Worm (Caenorhabditis elegans) whole organism, young adult: Measurements from ENCODE around the gene srd-34.

Source experiments
- B0035.1 ChIP-seq: sonication (generic microtip); optimal IDR thresholded peaks from 2 replicates; lab custom pipeline; 2016; ENCODE audit warnings: missing genetic modification characterization, mild to moderate bottlenecking, missing compliant biosample characterization, missing genotype, missing genetic modification reagents
- F33H1.4 ChIP-seq: fragments of 200-800 bp; sonication (Bioruptor generic); IDR thresholded peaks from 2 replicates; pipeline ENCODE4 v1.3.6; 2022; ENCODE audit warnings: missing genetic modification reagents, missing genetic modification characterization, missing compliant biosample characterization
- F37B4.10 ChIP-seq: fragments of 200-800 bp; sonication (Bioruptor generic); IDR thresholded peaks from 2 replicates; pipeline ENCODE4 v1.3.6; 2022; ENCODE audit warnings: missing genetic modification characterization, missing compliant biosample characterization
- F39B2.1 ChIP-seq: fragments of 200-800 bp; sonication (Bioruptor generic); IDR thresholded peaks from 2 replicates; pipeline ENCODE4 v1.3.6; 2022; ENCODE audit warnings: missing genetic modification reagents, missing genetic modification characterization, missing compliant biosample characterization
- F57A8.1 ChIP-seq: fragments of 200-800 bp; sonication (Bioruptor generic); optimal IDR thresholded peaks from 2 replicates; lab custom pipeline; 2018; ENCODE audit warnings: mild to moderate bottlenecking, missing genetic modification characterization, moderate library complexity, missing compliant biosample characterization
- Y56A3A.18 ChIP-seq: fragments of 200-800 bp; sonication (Bioruptor generic); IDR thresholded peaks from 2 replicates; pipeline ENCODE4 v1.3.6; 2022; ENCODE audit warnings: missing genetic modification reagents, missing genetic modification characterization, missing compliant biosample characterization
- attf-3 ChIP-seq: fragments of 200-800 bp; sonication (Bioruptor generic); conservative IDR thresholded peaks from 2 replicates; pipeline ENCODE4 v1.3.6; 2022; ENCODE audit warnings: missing genetic modification reagents, missing genetic modification characterization, missing compliant biosample characterization
- dox-1 ChIP-seq: fragments of 200-800 bp; sonication (Bioruptor generic); IDR thresholded peaks from 2 replicates; pipeline ENCODE4 v1.3.6; 2022; ENCODE audit warnings: missing genetic modification reagents, missing genetic modification characterization, missing compliant biosample characterization
- efl-1 ChIP-seq: fragments of 150-350 bp; optimal IDR thresholded peaks from 2 replicates; lab custom pipeline; 2014; ENCODE audit warnings: missing biosample characterization, missing genetic modification reagents, missing genetic modification characterization
- ets-4 ChIP-seq: fragments of 200-800 bp; sonication (Bioruptor generic); optimal IDR thresholded peaks from 2 replicates; lab custom pipeline; 2018; ENCODE audit warnings: mild to moderate bottlenecking, missing genetic modification characterization, missing compliant biosample characterization
- gei-17 ChIP-seq: fragments of 200-800 bp; sonication (Bioruptor generic); optimal IDR thresholded peaks from 2 replicates; lab custom pipeline; 2018; ENCODE audit warnings: mild to moderate bottlenecking, missing genetic modification characterization, missing compliant biosample characterization
- hmg-20 ChIP-seq: fragments of 200-800 bp; sonication (Bioruptor generic); IDR thresholded peaks from 2 replicates; pipeline ENCODE4 v1.3.6; 2022; ENCODE audit warnings: missing genetic modification reagents, missing genetic modification characterization, missing compliant biosample characterization
- hsf-1 ChIP-seq: fragments of 200-800 bp; sonication (Bioruptor generic); IDR thresholded peaks from 2 replicates; pipeline ENCODE4 v1.3.6; 2022; ENCODE audit warnings: missing genetic modification reagents, missing genetic modification characterization, missing compliant biosample characterization
- lin-26 ChIP-seq: fragments of 200-800 bp; sonication (Bioruptor generic); IDR thresholded peaks from 2 replicates; pipeline ENCODE4 v1.3.6; 2022; ENCODE audit warnings: missing genetic modification reagents, missing genetic modification characterization, missing compliant biosample characterization
- lin-54 ChIP-seq: fragments of 200-800 bp; sonication (Bioruptor generic); optimal IDR thresholded peaks from 2 replicates; lab custom pipeline; 2018; ENCODE audit warnings: mild to moderate bottlenecking, missing genetic modification characterization, missing compliant biosample characterization
- lir-1 ChIP-seq: fragments of 200-800 bp; sonication (Bioruptor generic); conservative IDR thresholded peaks from 2 replicates; pipeline ENCODE4 v1.3.6; 2022; ENCODE audit warnings: missing genetic modification reagents, missing genetic modification characterization, missing compliant biosample characterization
- lsl-1 ChIP-seq: fragments of 200-800 bp; sonication (Bioruptor generic); optimal IDR thresholded peaks from 2 replicates; lab custom pipeline; 2018; ENCODE audit warnings: mild to moderate bottlenecking, missing genetic modification characterization, moderate library complexity, missing compliant biosample characterization
- madf-3 ChIP-seq: fragments of 200-800 bp; sonication (Bioruptor generic); IDR thresholded peaks from 2 replicates; pipeline ENCODE4 v1.3.6; 2022; ENCODE audit warnings: missing genetic modification reagents, missing genetic modification characterization, missing compliant biosample characterization
- madf-6 ChIP-seq: fragments of 200-800 bp; sonication (Bioruptor generic); IDR thresholded peaks from 2 replicates; pipeline ENCODE4 v1.3.6; 2022; ENCODE audit warnings: missing genetic modification reagents, missing genetic modification characterization, missing compliant biosample characterization
- nfya-1 ChIP-seq: sonication (generic microtip); optimal IDR thresholded peaks from 2 replicates; lab custom pipeline; 2017; ENCODE audit warnings: antibody characterized with exemption, missing compliant biosample characterization, missing genetic modification characterization, borderline replicate concordance; ENCODE audit not compliant: insufficient read depth
- nfyb-1 ChIP-seq: fragments of 200-800 bp; sonication (Bioruptor generic); IDR thresholded peaks from 2 replicates; pipeline ENCODE4 v1.3.6; 2022; ENCODE audit warnings: missing genetic modification reagents, missing genetic modification characterization, missing compliant biosample characterization
- nhr-120 ChIP-seq: fragments of 200-800 bp; sonication (Bioruptor generic); IDR thresholded peaks from 2 replicates; pipeline ENCODE4 v1.3.6; 2022; ENCODE audit warnings: missing genetic modification characterization, missing compliant biosample characterization
- nhr-80 ChIP-seq: sonication (generic microtip); optimal IDR thresholded peaks from 2 replicates; lab custom pipeline; 2016; ENCODE audit warnings: missing genetic modification characterization, missing compliant biosample characterization
- pha-4 ChIP-seq: fragments of 150-350 bp; sonication (generic microtip); optimal IDR thresholded peaks from 2 replicates; lab custom pipeline; 2014; ENCODE audit warnings: missing biosample characterization, missing genetic modification reagents, missing genetic modification characterization
- snpc-1.3 ChIP-seq: sonication (generic microtip); optimal IDR thresholded peaks from 2 replicates; lab custom pipeline; 2017; ENCODE audit warnings: missing genetic modification characterization, mild to moderate bottlenecking, missing compliant biosample characterization, antibody characterized with exemption, moderate library complexity, missing genotype, missing genetic modification reagents; ENCODE audit not compliant: insufficient read depth
- snpc-3.4 ChIP-seq: sonication (generic microtip); optimal IDR thresholded peaks from 2 replicates; lab custom pipeline; 2017; ENCODE audit warnings: missing genetic modification characterization, mild to moderate bottlenecking, missing compliant biosample characterization, antibody characterized with exemption, moderate library complexity, missing genotype, missing genetic modification reagents
- sptf-2 ChIP-seq: fragments of 200-800 bp; sonication (Bioruptor generic); optimal IDR thresholded peaks from 2 replicates; lab custom pipeline; 2018; ENCODE audit warnings: mild to moderate bottlenecking, missing genetic modification characterization, missing compliant biosample characterization
- tbx-9 ChIP-seq: sonication (generic microtip); optimal IDR thresholded peaks from 2 replicates; lab custom pipeline; 2016; ENCODE audit warnings: borderline replicate concordance, missing genetic modification characterization, inconsistent platforms, missing compliant biosample characterization
- unc-62 ChIP-seq: fragments of 150-350 bp; optimal IDR thresholded peaks from 2 replicates; lab custom pipeline; 2014; ENCODE audit warnings: missing biosample characterization, missing genetic modification reagents, missing genetic modification characterization
- xnd-1 ChIP-seq: sonication (generic microtip); optimal IDR thresholded peaks from 2 replicates; lab custom pipeline; 2016; ENCODE audit warnings: missing genotype, missing genetic modification reagents, missing genetic modification characterization, missing compliant biosample characterization
- ztf-22 ChIP-seq: fragments of 200-800 bp; sonication (Bioruptor generic); optimal IDR thresholded peaks from 2 replicates; lab custom pipeline; 2018; ENCODE audit warnings: mild to moderate bottlenecking, missing genetic modification characterization, moderate library complexity, missing compliant biosample characterization

srd-34 gene

ce11 chrV:10548981-10549380 is at the start of gene srd-34:
TSS of gene srd-34 (minus strand) at chrV:10549081.
- TF ChIP-seq B0035.1 (tag; lab: Kevin White, UChicago) (no peak), F57A8.1 (GFP tag; lab: Kevin White, UChicago) (no peak), madf-3 (GFP tag; lab: Robert Waterston, UW) (no peak), snpc-1.3 (no peak), Y56A3A.18 (GFP tag; lab: Robert Waterston, UW) (no peak), hsf-1 (GFP tag; lab: Robert Waterston, UW) (no peak)

- TF ChIP-seq efl-1 (GFP tag; lab: Kevin White, UChicago), result peak; percentile 55
- TF ChIP-seq lin-26 (GFP tag; lab: Robert Waterston, UW), result no peak
- peak; percentile 10 for TF ChIP-seq xnd-1 (tag; lab: Kevin White, UChicago)
- TF ChIP-seq F57A8.1 (GFP tag; lab: Kevin White, UChicago), result no peak
- peak; percentile 60; the same call in 1 of the 2 replicates for TF ChIP-seq madf-6 (GFP tag; lab: Robert Waterston, UW)
- TF ChIP-seq F33H1.4 (GFP tag; lab: Robert Waterston, UW), result no peak
- peak; percentile 45 for TF ChIP-seq lsl-1 (GFP tag; lab: Kevin White, UChicago)
- TF ChIP-seq gei-17 (GFP tag; lab: Kevin White, UChicago), result no peak
- TF ChIP-seq dox-1, result no peak
- no peak for TF ChIP-seq lin-54 (GFP tag; lab: Kevin White, UChicago)
- TF ChIP-seq ztf-22 (GFP tag; lab: Kevin White, UChicago), result no peak
Observed at ce11 chrV:10597234-10597633, 48.4 kb upstream of the srd-34 start, which contains the start of gene T21C9.13. TSS of gene T21C9.13 (plus strand) at chrV:10597266.

- TF ChIP-seq lir-1 (GFP tag; lab: Robert Waterston, UW), result no peak
Observed at ce11 chrV:10594810-10595209, 45.9 kb upstream of the srd-34 start, which contains the start of gene T21C9.11. TSS of gene T21C9.11 (minus strand) at chrV:10594910.

ce11 chrV:10592479-10592878 is 43.6 kb upstream of the srd-34 start, which contains the start of gene T21C9.9:
TSS of gene T21C9.9 (minus strand) at chrV:10592579.
- 0 out of 2 replicates have a peak, but pooled peaks have one; percentile 13 for TF ChIP-seq F37B4.10 (GFP tag; lab: Robert Waterston, UW)
- TF ChIP-seq ets-4 (GFP tag; lab: Kevin White, UChicago), result no peak
- TF ChIP-seq, all 124 proteins: peak for 1

- no peak for TF ChIP-seq nfya-1 (tag; lab: Kevin White, UChicago)
- TF ChIP-seq nhr-80 (tag; lab: Kevin White, UChicago), result peak; percentile 50
- TF ChIP-seq snpc-1.3, result no peak
- TF ChIP-seq snpc-3.4 (tag; lab: Kevin White, UChicago), result no peak
- TF ChIP-seq unc-62 (GFP tag; lab: Kevin White, UChicago), result peak; percentile 91
- TF ChIP-seq attf-3, result no peak
- no peak for TF ChIP-seq hmg-20 (GFP tag; lab: Robert Waterston, UW)
- TF ChIP-seq nfyb-1 (GFP tag; lab: Robert Waterston, UW), result no peak
Observed at ce11 chrV:10589774-10590528, 41.1 kb upstream of the srd-34 start, which contains the start of gene ttr-23. TSS of gene ttr-23 (minus strand) at chrV:10589860.

- TF ChIP-seq sptf-2 (GFP tag; lab: Kevin White, UChicago), result no peak
- no peak for TF ChIP-seq tbx-9 (tag; lab: Kevin White, UChicago)
- no peak for TF ChIP-seq lin-54 (GFP tag; lab: Kevin White, UChicago)
- no peak for TF ChIP-seq nhr-120
- TF ChIP-seq attf-3, result no peak
- no peak for TF ChIP-seq F39B2.1 (GFP tag; lab: Robert Waterston, UW)
- no peak for TF ChIP-seq ztf-22 (GFP tag; lab: Kevin White, UChicago)
- no peak for TF ChIP-seq pha-4
- TF ChIP-seq, all 124 proteins: peak for 0
Observed at ce11 chrV:10588694-10589093, 39.8 kb upstream of the srd-34 start, which contains the start of gene srg-32. TSS of gene srg-32 (minus strand) at chrV:10588794.
